Worm (Caenorhabditis elegans) whole organism, L4 larva: ENCODE results near the gene Y39B6A.1.

Source experiments
- F10B5.3 ChIP-seq: sonication (generic microtip); optimal IDR thresholded peaks from 2 replicates; lab custom pipeline; 2016; ENCODE audit warnings: mild to moderate bottlenecking, missing genetic modification characterization, missing compliant biosample characterization
- F37D6.2 ChIP-seq: sonication (generic microtip); optimal IDR thresholded peaks from 2 replicates; lab custom pipeline; 2016; ENCODE audit warnings: mild to moderate bottlenecking, missing genetic modification characterization, missing compliant biosample characterization
- T20F7.1 ChIP-seq: fragments of 200-800 bp; sonication (Bioruptor generic); optimal IDR thresholded peaks from 2 replicates; lab custom pipeline; 2018; ENCODE audit warnings: mild to moderate bottlenecking, missing genetic modification characterization, missing compliant biosample characterization
- Y105C5A.15 ChIP-seq: fragments of 200-800 bp; sonication (Bioruptor generic); IDR thresholded peaks from 2 replicates; pipeline ENCODE4 v1.3.6; 2022; ENCODE audit warnings: missing genetic modification characterization, missing compliant biosample characterization
- Y5F2A.4 ChIP-seq: fragments of 200-800 bp; sonication (Bioruptor generic); optimal IDR thresholded peaks from 2 replicates; lab custom pipeline; 2018; ENCODE audit warnings: mild to moderate bottlenecking, missing genetic modification characterization, missing compliant biosample characterization
- ZK337.2 ChIP-seq: fragments of 200-800 bp; sonication (Bioruptor generic); IDR thresholded peaks from 2 replicates; pipeline ENCODE4 v1.3.6; 2022; ENCODE audit warnings: missing genetic modification reagents, missing genetic modification characterization, missing compliant biosample characterization
- ZK546.5 ChIP-seq, 2 experiments: sonication (generic microtip); optimal IDR thresholded peaks; 2 replicates each; lab custom pipeline; 2017; ENCODE audit warnings: missing biosample characterization in 2 of 2, missing genetic modification characterization in 2 of 2
- aha-1 ChIP-seq: fragments of 150-350 bp; peaks from one replicate; lab custom pipeline; 2014; ENCODE audit warnings: missing biosample characterization, missing genetic modification characterization
- ceh-62 ChIP-seq: sonication (generic microtip); optimal IDR thresholded peaks from 2 replicates; lab custom pipeline; 2017; ENCODE audit warnings: missing biosample characterization, missing genetic modification characterization
- cey-2 ChIP-seq: sonication (generic microtip); optimal IDR thresholded peaks from 3 replicates; lab custom pipeline; 2017; ENCODE audit warnings: missing genetic modification characterization, mild to moderate bottlenecking, missing compliant biosample characterization, antibody characterized with exemption, borderline replicate concordance; ENCODE audit not compliant: insufficient read depth
- ctbp-1 ChIP-seq: fragments of 200-800 bp; sonication (Bioruptor generic); IDR thresholded peaks from 2 replicates; pipeline ENCODE4 v1.3.6; 2022; ENCODE audit warnings: missing genetic modification reagents, missing genetic modification characterization, missing compliant biosample characterization
- daf-12 ChIP-seq: fragments of 150-350 bp; optimal IDR thresholded peaks from 2 replicates; lab custom pipeline; 2014; ENCODE audit warnings: missing biosample characterization, missing genetic modification reagents, missing genetic modification characterization
- daf-16 ChIP-seq, 3 experiments: sonication (generic microtip); optimal IDR thresholded peaks; 2 replicates each; lab custom pipeline; 2016 to 2017; ENCODE audit warnings: missing genetic modification characterization in 3 of 3, missing genetic modification reagents in 3 of 3, mild to moderate bottlenecking in 2 of 3, missing compliant biosample characterization in 2 of 3, missing biosample characterization in 1 of 3, moderate library complexity in 1 of 3
- daf-8 ChIP-seq: fragments of 200-800 bp; sonication (Bioruptor generic); IDR thresholded peaks from 2 replicates; pipeline ENCODE4 v1.3.6; 2022; ENCODE audit warnings: missing genetic modification characterization, missing compliant biosample characterization
- duxl-1 ChIP-seq: sonication (generic microtip); optimal IDR thresholded peaks from 2 replicates; lab custom pipeline; 2016; ENCODE audit warnings: mild to moderate bottlenecking, missing genetic modification characterization, moderate library complexity, missing compliant biosample characterization; ENCODE audit not compliant: poor library complexity
- egl-27 ChIP-seq: sonication (generic microtip); optimal IDR thresholded peaks from 3 replicates; lab custom pipeline; 2017; ENCODE audit warnings: missing biosample characterization, missing genetic modification reagents, missing genetic modification characterization
- gei-8 ChIP-seq: fragments of 200-800 bp; sonication (Bioruptor generic); optimal IDR thresholded peaks from 2 replicates; lab custom pipeline; 2018; ENCODE audit warnings: mild to moderate bottlenecking, missing genetic modification characterization, missing compliant biosample characterization
- lin-15B ChIP-seq: fragments of 150-350 bp; sonication (generic microtip); optimal IDR thresholded peaks from 3 replicates; lab custom pipeline; 2014; ENCODE audit warnings: missing biosample characterization, missing genetic modification characterization
- madf-5 ChIP-seq, 2 experiments: fragments of 200-800 bp; sonication (Bioruptor generic); IDR thresholded peaks; 2 replicates each; pipeline ENCODE4 v1.3.6; 2022; ENCODE audit warnings: missing compliant biosample characterization in 2 of 2, missing genetic modification characterization in 2 of 2
- mes-2 ChIP-seq: sonication (generic microtip); optimal IDR thresholded peaks from 2 replicates; lab custom pipeline; 2016; ENCODE audit warnings: missing genotype, mild to moderate bottlenecking, missing genetic modification characterization, missing compliant biosample characterization; ENCODE audit not compliant: poor library complexity, severe bottlenecking
- mxl-3 ChIP-seq: fragments of 200-800 bp; sonication (Bioruptor generic); optimal IDR thresholded peaks from 2 replicates; lab custom pipeline; 2018; ENCODE audit warnings: mild to moderate bottlenecking, missing genetic modification characterization, missing compliant biosample characterization
- nhr-11 ChIP-seq: fragments of 150-350 bp; optimal IDR thresholded peaks from 2 replicates; lab custom pipeline; 2014; ENCODE audit warnings: missing biosample characterization, missing genetic modification characterization
- nhr-237 ChIP-seq: sonication (generic microtip); optimal IDR thresholded peaks from 2 replicates; lab custom pipeline; 2017; ENCODE audit warnings: missing biosample characterization, missing genetic modification characterization
- nhr-28 ChIP-seq: fragments of 150-350 bp; optimal IDR thresholded peaks from 2 replicates; lab custom pipeline; 2014; ENCODE audit warnings: missing biosample characterization, missing genetic modification characterization
- nhr-41 ChIP-seq: fragments of 200-800 bp; sonication (Bioruptor generic); IDR thresholded peaks from 2 replicates; pipeline ENCODE4 v1.3.6; 2022; ENCODE audit warnings: missing genetic modification reagents, missing genetic modification characterization, missing compliant biosample characterization
- nhr-77 ChIP-seq: fragments of 150-350 bp; optimal IDR thresholded peaks from 2 replicates; lab custom pipeline; 2014; ENCODE audit warnings: missing biosample characterization, missing genetic modification characterization
- pha-4 ChIP-seq, 2 experiments: fragments of 150-350 bp in 1 of 2; fragments of 200-800 bp in 1 of 2; sonication (Bioruptor generic) in 1 of 2; IDR thresholded peaks in 1 of 2; optimal IDR thresholded peaks in 1 of 2; 2 replicates each; pipeline versions ENCODE4 v1.3.6 to Lab custom; 2014 to 2022; ENCODE audit warnings: missing genetic modification characterization in 2 of 2, missing genetic modification reagents in 2 of 2, missing biosample characterization in 1 of 2, missing compliant biosample characterization in 1 of 2
- php-3 ChIP-seq: fragments of 200-800 bp; sonication (Bioruptor generic); IDR thresholded peaks from 2 replicates; pipeline ENCODE4 v1.3.6; 2022; ENCODE audit warnings: missing genetic modification reagents, missing genetic modification characterization, missing compliant biosample characterization
- pqm-1 ChIP-seq: sonication (generic microtip); optimal IDR thresholded peaks from 2 replicates; lab custom pipeline; 2017; ENCODE audit warnings: missing biosample characterization, missing genetic modification characterization
- rbr-2 ChIP-seq: sonication (generic microtip); optimal IDR thresholded peaks from 2 replicates; lab custom pipeline; 2016; ENCODE audit warnings: missing genotype, missing genetic modification characterization, missing compliant biosample characterization
- set-16 ChIP-seq: fragments of 200-800 bp; sonication (Bioruptor generic); IDR thresholded peaks from 2 replicates; pipeline ENCODE4 v1.3.6; 2022; ENCODE audit warnings: missing genetic modification reagents, missing genetic modification characterization, missing compliant biosample characterization
- skn-1 ChIP-seq: fragments of 150-350 bp; optimal IDR thresholded peaks from 2 replicates; lab custom pipeline; 2014; ENCODE audit warnings: missing biosample characterization, missing genetic modification characterization
- tag-97 ChIP-seq: fragments of 200-800 bp; sonication (Bioruptor generic); IDR thresholded peaks from 2 replicates; pipeline ENCODE4 v1.3.6; 2022; ENCODE audit warnings: missing genetic modification characterization, missing compliant biosample characterization
- unc-62 ChIP-seq, 3 experiments: fragments of 150-350 bp in 1 of 3; sonication (generic microtip); optimal IDR thresholded peaks in 2 of 3; peaks in 1 of 3; 1 replicate in 1 of 3; 2 replicates in 2 of 3; lab custom pipeline; 2014 to 2017; ENCODE audit warnings: missing biosample characterization in 3 of 3, missing genetic modification characterization in 3 of 3, missing genetic modification reagents in 3 of 3, missing genotype in 1 of 3
- zag-1 ChIP-seq: fragments of 150-350 bp; optimal IDR thresholded peaks from 2 replicates; lab custom pipeline; 2014; ENCODE audit warnings: missing biosample characterization, missing genetic modification characterization
- zfp-2 ChIP-seq: sonication (generic microtip); optimal IDR thresholded peaks from 2 replicates; lab custom pipeline; 2016; ENCODE audit warnings: mild to moderate bottlenecking, missing genetic modification characterization, missing compliant biosample characterization

Gene Y39B6A.1

ce11 chrV:19237204-19237603 lies 33.8 kb upstream of the Y39B6A.1 start, which contains the start of gene fbxb-2:
fbxb-2 (minus strand) TSS chrV:19237304.
- no peak for TF ChIP-seq madf-5 (GFP tag; IDR thresholded peaks at IDR 0.05; lab: Robert Waterston, UW)
- TF ChIP-seq daf-12 (tag; lab: Kevin White, UChicago) = no peak
- no peak for TF ChIP-seq lin-15B
- no peak for TF ChIP-seq T20F7.1 (GFP tag; lab: Kevin White, UChicago)
- TF ChIP-seq zag-1 (tag; lab: Kevin White, UChicago) = no peak
- TF ChIP-seq, all 104 proteins: peak for 0

DNA sequence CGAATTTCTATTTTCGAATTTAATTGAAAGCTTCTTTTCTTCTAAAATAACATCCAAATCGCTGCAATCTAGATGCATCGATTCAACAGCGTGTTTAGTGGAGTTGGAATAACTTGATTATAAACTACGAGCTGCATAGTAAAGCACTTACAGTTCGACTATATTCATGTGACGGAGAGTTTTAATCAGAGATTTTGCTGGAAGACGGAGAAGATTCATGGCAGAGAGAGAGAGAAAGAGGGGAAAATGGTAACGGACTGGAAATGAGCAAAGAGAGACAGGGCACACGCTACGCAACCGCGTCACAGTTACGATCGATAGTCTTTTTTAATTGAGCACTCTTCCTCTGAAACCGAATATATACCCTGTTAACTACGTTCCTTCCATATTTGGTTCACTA lies 30.1 kb upstream of the Y39B6A.1 start, which contains the start of gene fbxb-116:
fbxb-116 (plus strand) TSS at position 301 of the 400 bp plus-strand sequence.
- TF ChIP-seq daf-8 (GFP tag; lab: Robert Waterston, UW) (no peak), ZK546.5 (tag; optimal IDR thresholded peaks at IDR 0.05; lab: Kevin White, UChicago) (no peak), skn-1 (tag; lab: Kevin White, UChicago) (no peak), lin-15B (no peak), nhr-77 (tag; lab: Kevin White, UChicago) (no peak), daf-12 (tag; lab: Kevin White, UChicago) (no peak), tag-97 (no peak), rbr-2 (no peak), mes-2 (tag; lab: Kevin White, UChicago) (no peak), madf-5 (GFP tag; IDR thresholded peaks at IDR 0.05; lab: Robert Waterston, UW) (no peak), F37D6.2 (tag; lab: Kevin White, UChicago) (no peak), pha-4 (GFP tag; IDR thresholded peaks at IDR 0.05; lab: Robert Waterston, UW) (no peak), pha-4 (tag; optimal IDR thresholded peaks at IDR 0.05; lab: Kevin White, UChicago) (no peak), pqm-1 (tag; lab: Kevin White, UChicago) (no peak), nhr-11 (no peak), nhr-237 (tag; lab: Kevin White, UChicago) (no peak)
- TF ChIP-seq, all 104 proteins: peak for 0

ce11 chrV:19231167-19231566 lies 27.8 kb upstream of the Y39B6A.1 start:
- TF ChIP-seq aha-1 (tag; lab: Kevin White, UChicago) (peak; percentile 2), gei-8 (GFP tag; lab: Kevin White, UChicago) (no peak)

ce11 chrV:19230413-19230812 lies 27.0 kb upstream of the Y39B6A.1 start, which contains the start of gene sqst-3:
sqst-3 (plus strand) TSS chrV:19230782.
- no peak for TF ChIP-seq daf-16 (GFP tag; optimal IDR thresholded peaks at IDR 0.05; lab: Kevin White, UChicago)
- peak; percentile 82 for TF ChIP-seq daf-16 (tag; optimal IDR thresholded peaks at IDR 0.05; lab: Kevin White, UChicago)
- TF ChIP-seq zfp-2 (tag; lab: Kevin White, UChicago) = no peak
- TF ChIP-seq nhr-28 (tag; lab: Kevin White, UChicago) = peak; percentile 27
- no peak for TF ChIP-seq ctbp-1 (GFP tag; lab: Robert Waterston, UW)

- TF ChIP-seq set-16 = peak; percentile 80
- TF ChIP-seq, all 104 proteins: peak for 1; not testable (repeated sequence) for 103
Measured at ce11 chrV:19228958-19229357, 25.6 kb upstream of the Y39B6A.1 start.

DNA sequence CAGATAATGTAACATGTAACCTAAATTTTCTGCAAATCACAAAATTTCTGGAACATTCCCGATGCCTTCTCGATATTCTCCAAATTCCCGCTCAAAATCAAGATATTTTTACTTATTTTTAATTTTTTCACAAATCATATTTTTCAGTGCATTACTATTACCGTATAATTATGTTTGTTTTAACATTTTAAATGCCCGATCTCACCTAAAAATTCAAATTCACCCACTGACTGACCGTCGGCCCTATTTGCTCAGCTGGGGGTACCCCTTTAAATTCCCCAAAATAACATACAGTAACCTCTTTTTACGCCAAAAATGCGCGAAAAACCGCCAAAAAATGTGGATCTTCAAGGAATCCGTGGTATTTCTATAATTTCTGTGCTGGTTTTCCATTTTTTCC lies 14.3 kb upstream of the Y39B6A.1 start, which contains the start of gene oac-49:
oac-49 (plus strand) TSS at position 301 of the 400 bp plus-strand sequence.
- no peak for TF ChIP-seq unc-62 (GFP tag; optimal IDR thresholded peaks at IDR 0.05 in 1 of 2; lab: Kevin White, UChicago)
- TF ChIP-seq unc-62 (tag; optimal IDR thresholded peaks at IDR 0.05; lab: Kevin White, UChicago) = no peak
- TF ChIP-seq ctbp-1 (GFP tag; lab: Robert Waterston, UW) = no peak
- no peak for TF ChIP-seq Y5F2A.4 (GFP tag; lab: Kevin White, UChicago)
- no peak for TF ChIP-seq egl-27 (tag; lab: Kevin White, UChicago)
- TF ChIP-seq nhr-41 (GFP tag; lab: Robert Waterston, UW) = no peak
- no peak for TF ChIP-seq mxl-3
- TF ChIP-seq cey-2 (tag; lab: Kevin White, UChicago) = no peak
- TF ChIP-seq gei-8 (GFP tag; lab: Kevin White, UChicago) = no peak
- TF ChIP-seq F10B5.3 (tag; lab: Kevin White, UChicago) = no peak
- no peak for TF ChIP-seq ceh-62 (tag; lab: Kevin White, UChicago)
- TF ChIP-seq ZK337.2 (GFP tag; lab: Robert Waterston, UW) = no peak
- TF ChIP-seq skn-1 (tag; lab: Kevin White, UChicago) = no peak
- no peak for TF ChIP-seq Y105C5A.15 (GFP tag; lab: Robert Waterston, UW)
- TF ChIP-seq daf-16 (GFP tag; optimal IDR thresholded peaks at IDR 0.05; lab: Kevin White, UChicago) = no peak
- TF ChIP-seq daf-16 (tag; optimal IDR thresholded peaks at IDR 0.05; lab: Kevin White, UChicago) = no peak
- no peak for TF ChIP-seq tag-97
- TF ChIP-seq duxl-1 (tag; lab: Kevin White, UChicago) = no peak
- TF ChIP-seq php-3 (GFP tag; lab: Robert Waterston, UW) = no peak
- TF ChIP-seq, all 104 proteins: peak for 0
